Fruit fly (Drosophila melanogaster): ENCODE results near the gene Act5C.

The Act5C gene

DNA sequence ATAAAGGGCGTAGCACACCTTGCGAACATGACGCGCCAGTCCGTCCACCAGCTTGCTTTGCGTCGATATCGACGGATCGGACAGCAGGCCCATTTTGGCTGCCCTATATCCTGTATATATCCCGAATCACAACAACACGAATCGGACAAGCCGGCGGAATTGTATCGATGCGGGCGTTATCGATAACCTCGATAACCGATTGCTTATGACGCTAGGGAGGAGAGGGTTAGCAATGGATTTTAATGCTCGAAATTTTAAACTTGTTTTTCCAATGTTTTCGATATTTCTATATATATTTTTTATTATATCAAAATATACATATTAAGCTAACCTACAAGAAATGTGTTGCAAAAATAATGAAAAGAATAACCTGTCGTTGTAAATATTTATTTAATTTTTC is 27.5 kb upstream of the Act5C start, which contains the start of gene GAA1 (continued):
- no peak for TF ChIP-seq nmo (GFP tag; optimal IDR thresholded peaks at IDR 0.05)
- no peak for TF ChIP-seq CG2875 (GFP tag; optimal IDR thresholded peaks at IDR 0.05)
- TF ChIP-seq pros (GFP tag; optimal IDR thresholded peaks at IDR 0.05): no peak
- TF ChIP-seq aop (GFP tag; IDR thresholded peaks at IDR 0.05): no peak
- TF ChIP-seq psq (GFP tag; optimal IDR thresholded peaks at IDR 0.05): no peak
- no peak for TF ChIP-seq CG12219 (GFP tag; optimal IDR thresholded peaks at IDR 0.05)
- TF ChIP-seq ken (GFP tag; IDR thresholded peaks at IDR 0.05): no peak
- no peak for TF ChIP-seq ftz-f1 (GFP tag; optimal IDR thresholded peaks at IDR 0.05)
- no peak for TF ChIP-seq Dbx (GFP tag; IDR thresholded peaks at IDR 0.05)
- TF ChIP-seq CG34422 (GFP tag; IDR thresholded peaks at IDR 0.05): no peak
- TF ChIP-seq CG31365 (tag; optimal IDR thresholded peaks at IDR 0.05): no peak
- no peak for TF ChIP-seq CG12769 (tag; optimal IDR thresholded peaks at IDR 0.05)
- peak; percentile 63 for TF ChIP-seq Dp (GFP tag; optimal IDR thresholded peaks at IDR 0.05)
- no peak for TF ChIP-seq crp (GFP tag; optimal IDR thresholded peaks at IDR 0.05)
- TF ChIP-seq CG6689 (GFP tag; IDR thresholded peaks at IDR 0.05): no peak
- TF ChIP-seq vfl (GFP tag; optimal IDR thresholded peaks at IDR 0.05): no peak
- TF ChIP-seq CG43689 (GFP tag; IDR thresholded peaks at IDR 0.05): no peak
- TF ChIP-seq CG7786 (GFP tag; optimal IDR thresholded peaks at IDR 0.05): no peak
- peak; percentile 25 for TF ChIP-seq phol (tag; optimal IDR thresholded peaks at IDR 0.05)
- TF ChIP-seq zen (tag; optimal IDR thresholded peaks at IDR 0.05): no peak
- no peak for TF ChIP-seq Kr (GFP tag; optimal IDR thresholded peaks at IDR 0.05)
- TF ChIP-seq h (optimal IDR thresholded peaks at IDR 0.05): no peak
- peak; percentile 81 for TF ChIP-seq Dll (GFP tag; IDR thresholded peaks at IDR 0.05; ENCODE audit: partially characterized antibody)
- no peak for TF ChIP-seq CG8944 (GFP tag; optimal IDR thresholded peaks at IDR 0.05)
- TF ChIP-seq eyg (GFP tag; optimal IDR thresholded peaks at IDR 0.05): no peak
- no peak for TF ChIP-seq sisA (GFP tag; IDR thresholded peaks at IDR 0.05)
- no peak for TF ChIP-seq CrebB (tag; optimal IDR thresholded peaks at IDR 0.05)
- TF ChIP-seq pzg (GFP tag; optimal IDR thresholded peaks at IDR 0.05): peak; percentile 31
- peak; percentile 58 for TF ChIP-seq BEAF-32 (GFP tag; optimal IDR thresholded peaks at IDR 0.05)
- no peak for TF ChIP-seq hth (optimal IDR thresholded peaks at IDR 0.05)
- no peak for TF ChIP-seq btn (GFP tag; optimal IDR thresholded peaks at IDR 0.05)
- no peak for TF ChIP-seq toy (GFP tag; IDR thresholded peaks at IDR 0.05)
- no peak for TF ChIP-seq CG6813 (GFP tag; optimal IDR thresholded peaks at IDR 0.05)
- no peak for TF ChIP-seq Rx (GFP tag; IDR thresholded peaks at IDR 0.05)
- TF ChIP-seq CG1529 (GFP tag; optimal IDR thresholded peaks at IDR 0.05): no peak
- TF ChIP-seq lilli (GFP tag; optimal IDR thresholded peaks at IDR 0.05): peak; percentile 7
- no peak for TF ChIP-seq CG17361 (GFP tag; IDR thresholded peaks at IDR 0.05)
- TF ChIP-seq ranshi (GFP tag; IDR thresholded peaks at IDR 0.05): no peak
- no peak for TF ChIP-seq cas (GFP tag; IDR thresholded peaks at IDR 0.05)
- no peak for TF ChIP-seq CG32767 (GFP tag; IDR thresholded peaks at IDR 0.05)
- TF ChIP-seq CG12659 (GFP tag; optimal IDR thresholded peaks at IDR 0.05): peak; percentile 11
- no peak for TF ChIP-seq rib (GFP tag; IDR thresholded peaks at IDR 0.05)
- peak; percentile 84 for TF ChIP-seq gcm (GFP tag; optimal IDR thresholded peaks at IDR 0.05)
- no peak for TF ChIP-seq CG30403 (GFP tag; optimal IDR thresholded peaks at IDR 0.05)
- peak; percentile 39 for TF ChIP-seq CG14710 (tag; optimal IDR thresholded peaks at IDR 0.05)
- no peak for TF ChIP-seq jumu (GFP tag; optimal IDR thresholded peaks at IDR 0.05)
- no peak for TF ChIP-seq CG3838 (GFP tag; optimal IDR thresholded peaks at IDR 0.05)
- TF ChIP-seq pb (GFP tag; optimal IDR thresholded peaks at IDR 0.05): no peak
- no peak for TF ChIP-seq gt (GFP tag; IDR thresholded peaks at IDR 0.05)
- TF ChIP-seq prd (optimal IDR thresholded peaks at IDR 0.05): no peak
- TF ChIP-seq prd (GFP tag; IDR thresholded peaks at IDR 0.05): 0 out of 3 replicates have a peak, but pooled peaks have one; percentile 14
- no peak for TF ChIP-seq zfh1 (GFP tag; IDR thresholded peaks at IDR 0.05)
- TF ChIP-seq CG6854 (GFP tag; optimal IDR thresholded peaks at IDR 0.05): no peak

Data from whole organism, embryonic.